ENCODE assay signal across 4 fruit fly cellular contexts in genomic region chrX:13135702-13136101, dm6.
TF ChIP-seq lines count a peak whose summit lies in the region.

No protein-coding gene starts in this region.

- no peak for TF ChIP-seq CTCF in whole organism, embryonic (GFP tag; optimal IDR thresholded peaks at IDR 0.05; lab: Kevin White, UChicago)

TF ChIP-seq in whole organism, embryonic, 481 proteins besides CTCF, POLR2A, EP300 and RAD21 (continues in another document):
- no peak for TF ChIP-seq vfl (GFP tag; optimal IDR thresholded peaks at IDR 0.05; lab: Kevin White, UChicago)
- TF ChIP-seq ftz-f1 (GFP tag; optimal IDR thresholded peaks at IDR 0.05; lab: Kevin White, UChicago), result no peak
- TF ChIP-seq CG17912 (GFP tag; optimal IDR thresholded peaks at IDR 0.05; lab: Kevin White, UChicago), result no peak
- TF ChIP-seq NfI (GFP tag; optimal IDR thresholded peaks at IDR 0.05; lab: Kevin White, UChicago), result peak; percentile 54
- peak; percentile 59 for TF ChIP-seq CG12391 (tag; optimal IDR thresholded peaks at IDR 0.05; lab: Kevin White, UChicago)
- no peak for TF ChIP-seq en (GFP tag; optimal IDR thresholded peaks at IDR 0.05; lab: Kevin White, UChicago)
- TF ChIP-seq gro (GFP tag; optimal IDR thresholded peaks at IDR 0.05; lab: Kevin White, UChicago), result no peak
- peak; percentile 39 for TF ChIP-seq CG1529 (GFP tag; optimal IDR thresholded peaks at IDR 0.05; lab: Kevin White, UChicago)
- no peak for TF ChIP-seq corto (GFP tag; optimal IDR thresholded peaks at IDR 0.05; lab: Kevin White, UChicago)
- peak; percentile 61 for TF ChIP-seq CG2678 (tag; optimal IDR thresholded peaks at IDR 0.05; lab: Kevin White, UChicago)
- no peak for TF ChIP-seq CG8765 (GFP tag; IDR thresholded peaks at IDR 0.05; lab: Robert Waterston, UW)
- TF ChIP-seq fu2 (GFP tag; optimal IDR thresholded peaks at IDR 0.05; lab: Kevin White, UChicago), result peak; percentile 5
- no peak for TF ChIP-seq Hmx (GFP tag; optimal IDR thresholded peaks at IDR 0.05; lab: Kevin White, UChicago)
- 0 out of 2 replicates have a peak, but pooled peaks have one; percentile 10 for TF ChIP-seq dimm (GFP tag; IDR thresholded peaks at IDR 0.05; lab: Robert Waterston, UW)
- TF ChIP-seq zen2 (GFP tag; IDR thresholded peaks at IDR 0.05; lab: Robert Waterston, UW; ENCODE audit: partially characterized antibody), result no peak
- TF ChIP-seq CG8089 (GFP tag; optimal IDR thresholded peaks at IDR 0.05; lab: Kevin White, UChicago), result peak; percentile 15
- TF ChIP-seq odd (GFP tag; optimal IDR thresholded peaks at IDR 0.05; lab: Kevin White, UChicago), result no peak
- 0 out of 2 replicates have a peak, but pooled peaks have one; percentile 18 for TF ChIP-seq CG10959 (GFP tag; IDR thresholded peaks at IDR 0.05; lab: Robert Waterston, UW)
- no peak for TF ChIP-seq z (GFP tag; IDR thresholded peaks at IDR 0.05; lab: Robert Waterston, UW)
- TF ChIP-seq Rx (GFP tag; IDR thresholded peaks at IDR 0.05; lab: Robert Waterston, UW), result peak; percentile 48; the same call in 1 of the 2 replicates
- TF ChIP-seq Elba2 (GFP tag; optimal IDR thresholded peaks at IDR 0.05; lab: Kevin White, UChicago), result no peak
- peak; percentile 33 for TF ChIP-seq Ravus (GFP tag; IDR thresholded peaks at IDR 0.05; lab: Robert Waterston, UW)

TF ChIP-seq in whole organism, prepupa, 60 proteins besides CTCF, POLR2A, EP300 and RAD21 (continues in another document):
- TF ChIP-seq Met (GFP tag; optimal IDR thresholded peaks at IDR 0.05; lab: Kevin White, UChicago) (peak; percentile 56), OdsH (GFP tag; optimal IDR thresholded peaks at IDR 0.05; lab: Kevin White, UChicago) (peak; percentile 66), Hr39 (GFP tag; optimal IDR thresholded peaks at IDR 0.05; lab: Kevin White, UChicago) (peak; percentile 59), CG4318 (GFP tag; optimal IDR thresholded peaks at IDR 0.05; lab: Kevin White, UChicago) (peak; percentile 48), CG6854 (GFP tag; optimal IDR thresholded peaks at IDR 0.05; lab: Kevin White, UChicago) (no peak), CG11294 (GFP tag; IDR thresholded peaks at IDR 0.05; lab: Robert Waterston, UW) (no peak), CG1621 (tag; optimal IDR thresholded peaks at IDR 0.05; lab: Kevin White, UChicago) (no peak), fkh (GFP tag; optimal IDR thresholded peaks at IDR 0.05; lab: Kevin White, UChicago) (no peak), Eip75B (GFP tag; optimal IDR thresholded peaks at IDR 0.05; lab: Kevin White, UChicago) (peak; percentile 30), CG6163 (GFP tag; IDR thresholded peaks at IDR 0.05; lab: Robert Waterston, UW) (peak; percentile 73), salr (GFP tag; optimal IDR thresholded peaks at IDR 0.05; lab: Kevin White, UChicago) (peak in 1 of 2 experiments; percentile 25), Eip93F (GFP tag; optimal IDR thresholded peaks at IDR 0.05; lab: Kevin White, UChicago) (no peak), CG8119 (GFP tag; IDR thresholded peaks at IDR 0.05; lab: Robert Waterston, UW) (peak; percentile 73), acj6 (GFP tag; optimal IDR thresholded peaks at IDR 0.05; lab: Kevin White, UChicago) (peak; percentile 47), CG34406 (GFP tag; optimal IDR thresholded peaks at IDR 0.05; lab: Kevin White, UChicago) (peak; percentile 65), ss (GFP tag; optimal IDR thresholded peaks at IDR 0.05; lab: Kevin White, UChicago) (no peak), CG8632 (GFP tag; optimal IDR thresholded peaks at IDR 0.05; lab: Kevin White, UChicago) (peak; percentile 50), CG8319 (GFP tag; optimal IDR thresholded peaks at IDR 0.05; lab: Kevin White, UChicago) (peak; percentile 43), Sox102F (GFP tag; optimal IDR thresholded peaks at IDR 0.05; lab: Kevin White, UChicago) (peak; percentile 36), CG15336 (GFP tag; IDR thresholded peaks at IDR 0.05; lab: Robert Waterston, UW) (peak; percentile 77), Ets96B (tag; optimal IDR thresholded peaks at IDR 0.05; lab: Kevin White, UChicago) (no peak), Sox15 (GFP tag; optimal IDR thresholded peaks at IDR 0.05; lab: Kevin White, UChicago) (peak; percentile 35), CG6808 (GFP tag; optimal IDR thresholded peaks at IDR 0.05; lab: Kevin White, UChicago) (no peak), fd59A (GFP tag; optimal IDR thresholded peaks at IDR 0.05; lab: Kevin White, UChicago) (no peak)

TF ChIP-seq in whole organism, pupa, 21 proteins besides CTCF, POLR2A, EP300 and RAD21:
- peak; percentile 79; the same call in 2 of the 3 replicates for TF ChIP-seq CG4496 (GFP tag; IDR thresholded peaks at IDR 0.05; lab: Robert Waterston, UW)
- TF ChIP-seq Pif1A (GFP tag; optimal IDR thresholded peaks at IDR 0.05; lab: Kevin White, UChicago), result peak; percentile 54
- peak; percentile 60 for TF ChIP-seq Ets98B (GFP tag; IDR thresholded peaks at IDR 0.05; lab: Robert Waterston, UW)
- TF ChIP-seq CG8301 (tag; optimal IDR thresholded peaks at IDR 0.05; lab: Kevin White, UChicago), result peak; percentile 39
- TF ChIP-seq CG10348 (GFP tag; IDR thresholded peaks at IDR 0.05; lab: Robert Waterston, UW), result no peak
- TF ChIP-seq CG13204 (GFP tag; optimal IDR thresholded peaks at IDR 0.05; lab: Kevin White, UChicago), result no peak
- no peak for TF ChIP-seq CG9948 (tag; optimal IDR thresholded peaks at IDR 0.05; lab: Kevin White, UChicago)
- TF ChIP-seq Snoo (tag; optimal IDR thresholded peaks at IDR 0.05; lab: Kevin White, UChicago), result peak; percentile 38
- TF ChIP-seq D1 (tag; optimal IDR thresholded peaks at IDR 0.05; lab: Kevin White, UChicago), result no peak
- peak; percentile 1 for TF ChIP-seq CG14655 (GFP tag; optimal IDR thresholded peaks at IDR 0.05; lab: Kevin White, UChicago)
- TF ChIP-seq CG17806 (tag; optimal IDR thresholded peaks at IDR 0.05; lab: Kevin White, UChicago), result peak; percentile 32
- no peak for TF ChIP-seq CG12605 (GFP tag; IDR thresholded peaks at IDR 0.05; lab: Robert Waterston, UW)
- TF ChIP-seq CG32121 (GFP tag; IDR thresholded peaks at IDR 0.05; lab: Robert Waterston, UW), result peak; percentile 63; the same call in 1 of the 2 replicates
- TF ChIP-seq CG8159 (tag; optimal IDR thresholded peaks at IDR 0.05; lab: Kevin White, UChicago), result peak; percentile 13
- peak; percentile 41 for TF ChIP-seq Pif1B (GFP tag; optimal IDR thresholded peaks at IDR 0.05; lab: Kevin White, UChicago)
- TF ChIP-seq rn (GFP tag; IDR thresholded peaks at IDR 0.05; lab: Robert Waterston, UW), result no peak
- peak; percentile 72; the same call in 2 of the 3 replicates for TF ChIP-seq fd96Ca (GFP tag; IDR thresholded peaks at IDR 0.05; lab: Robert Waterston, UW)
TF ChIP-seq in whole organism, pupa: peak in this region for 11.

TF ChIP-seq in whole organism, wandering third instar larva, 38 proteins besides CTCF, POLR2A, EP300 and RAD21:
- TF ChIP-seq Hr83 (GFP tag; optimal IDR thresholded peaks at IDR 0.05; lab: Kevin White, UChicago; ENCODE audit: poor library complexity, severe bottlenecking) (no peak), HLH106 (tag; optimal IDR thresholded peaks at IDR 0.05; lab: Kevin White, UChicago) (no peak), Dfd (GFP tag; optimal IDR thresholded peaks at IDR 0.05; lab: Kevin White, UChicago) (no peak), Hr78 (GFP tag; optimal IDR thresholded peaks at IDR 0.05; lab: Kevin White, UChicago) (no peak), Dif (GFP tag; optimal IDR thresholded peaks at IDR 0.05; lab: Kevin White, UChicago; ENCODE audit: partially characterized antibody) (no peak), tai (GFP tag; optimal IDR thresholded peaks at IDR 0.05; lab: Kevin White, UChicago) (no peak), N (GFP tag; optimal IDR thresholded peaks at IDR 0.05; lab: Kevin White, UChicago) (no peak), rgr (GFP tag; optimal IDR thresholded peaks at IDR 0.05; lab: Kevin White, UChicago) (peak; percentile 23), Jra (GFP tag; optimal IDR thresholded peaks at IDR 0.05; lab: Kevin White, UChicago) (no peak), Mio (GFP tag; optimal IDR thresholded peaks at IDR 0.05; lab: Kevin White, UChicago) (no peak), Myc (optimal IDR thresholded peaks at IDR 0.05; lab: Kevin White, UChicago) (no peak), OdsH (GFP tag; optimal IDR thresholded peaks at IDR 0.05; lab: Kevin White, UChicago) (no peak), Sp1 (GFP tag; optimal IDR thresholded peaks at IDR 0.05; lab: Kevin White, UChicago) (no peak), jim (GFP tag; optimal IDR thresholded peaks at IDR 0.05; lab: Kevin White, UChicago) (no peak), CrebA (GFP tag; optimal IDR thresholded peaks at IDR 0.05; lab: Kevin White, UChicago; ENCODE audit: borderline replicate concordance) (no peak), dsf (GFP tag; optimal IDR thresholded peaks at IDR 0.05; lab: Kevin White, UChicago; ENCODE audit: borderline replicate concordance) (no peak), foxo (GFP tag; optimal IDR thresholded peaks at IDR 0.05; lab: Kevin White, UChicago) (peak in 1 of 2 experiments; percentile 23), dl (GFP tag; optimal IDR thresholded peaks at IDR 0.05; lab: Kevin White, UChicago; ENCODE audit: insufficient read depth in 1 of 2, partially characterized antibody in 2 of 2) (no peak), pan (optimal IDR thresholded peaks at IDR 0.05; lab: Kevin White, UChicago) (no peak), psq (GFP tag; optimal IDR thresholded peaks at IDR 0.05; lab: Kevin White, UChicago) (peak; percentile 18), Hnf4 (GFP tag; optimal IDR thresholded peaks at IDR 0.05; lab: Kevin White, UChicago) (peak; percentile 23), Abd-B (GFP tag; optimal IDR thresholded peaks at IDR 0.05; lab: Kevin White, UChicago) (no peak), dmrt93B (GFP tag; optimal IDR thresholded peaks at IDR 0.05; lab: Kevin White, UChicago) (no peak), brk (GFP tag; optimal IDR thresholded peaks at IDR 0.05; lab: Kevin White, UChicago) (no peak), fru (GFP tag; optimal IDR thresholded peaks at IDR 0.05; lab: Kevin White, UChicago) (peak; percentile 31), br (GFP tag; optimal IDR thresholded peaks at IDR 0.05; lab: Kevin White, UChicago) (peak; percentile 19), ey (GFP tag; optimal IDR thresholded peaks at IDR 0.05; lab: Kevin White, UChicago) (peak; percentile 3), sv (GFP tag; optimal IDR thresholded peaks at IDR 0.05; lab: Kevin White, UChicago) (peak; percentile 35), sage (GFP tag; optimal IDR thresholded peaks at IDR 0.05; lab: Kevin White, UChicago) (no peak), CG32264 (GFP tag; optimal IDR thresholded peaks at IDR 0.05; lab: Kevin White, UChicago) (no peak), woc (GFP tag; optimal IDR thresholded peaks at IDR 0.05; lab: Kevin White, UChicago) (no peak), GATAd (GFP tag; optimal IDR thresholded peaks at IDR 0.05; lab: Kevin White, UChicago) (no peak), h (GFP tag; optimal IDR thresholded peaks at IDR 0.05; lab: Kevin White, UChicago) (peak; percentile 42), Vsx2 (GFP tag; optimal IDR thresholded peaks at IDR 0.05; lab: Kevin White, UChicago; ENCODE audit: partially characterized antibody) (no peak)

Comparison
In these comparisons a context has a peak if more than half of its experiments do, and no peak if none do; other contexts are left out.
1. Of the 7 proteins assayed by ChIP-seq in both whole organism, embryonic and whole organism, prepupa: peak only in whole organism, embryonic: Blimp-1 and Gug; only in whole organism, prepupa: Hr39 and Lpt; in both: Sox102F; in neither: 2.